Worm (Caenorhabditis elegans) whole organism, L4 larva: ENCODE measurements around the gene cyp-13B2.

Source experiments
- aly-2 ChIP-seq: sonication (generic microtip); optimal IDR thresholded peaks from 2 replicates; lab custom pipeline; 2018; ENCODE audit warnings: missing biosample characterization, missing genetic modification characterization
- ceh-44 ChIP-seq: fragments of 200-800 bp; sonication (Bioruptor generic); IDR thresholded peaks from 2 replicates; pipeline ENCODE4 v1.3.6; 2022; ENCODE audit warnings: missing genetic modification reagents, missing genetic modification characterization, missing compliant biosample characterization
- daf-12 ChIP-seq: fragments of 150-350 bp; optimal IDR thresholded peaks from 2 replicates; lab custom pipeline; 2014; ENCODE audit warnings: missing biosample characterization, missing genetic modification reagents, missing genetic modification characterization
- dpl-1 ChIP-seq: fragments of 150-350 bp; optimal IDR thresholded peaks from 2 replicates; lab custom pipeline; 2014; ENCODE audit warnings: missing biosample characterization, missing genetic modification reagents, missing genetic modification characterization
- fkh-10 ChIP-seq: fragments of 150-350 bp; optimal IDR thresholded peaks from 2 replicates; lab custom pipeline; 2014; ENCODE audit warnings: missing biosample characterization, missing genetic modification reagents, missing genetic modification characterization
- jun-1 ChIP-seq: fragments of 150-350 bp; optimal IDR thresholded peaks from 2 replicates; lab custom pipeline; 2014; ENCODE audit warnings: missing biosample characterization, missing genetic modification reagents, missing genetic modification characterization
- lin-13 ChIP-seq: fragments of 150-350 bp; optimal IDR thresholded peaks from 2 replicates; lab custom pipeline; 2014; ENCODE audit warnings: missing biosample characterization, missing genetic modification reagents, missing genetic modification characterization
- mdl-1 ChIP-seq, 2 experiments: fragments of 150-350 bp in 1 of 2; sonication (generic microtip) in 1 of 2; optimal IDR thresholded peaks; 2 replicates each; lab custom pipeline; 2014 to 2017; ENCODE audit warnings: missing biosample characterization in 2 of 2, missing genetic modification characterization in 2 of 2
- nhr-28 ChIP-seq: fragments of 150-350 bp; optimal IDR thresholded peaks from 2 replicates; lab custom pipeline; 2014; ENCODE audit warnings: missing biosample characterization, missing genetic modification characterization
- pha-4 ChIP-seq, 2 experiments: fragments of 150-350 bp in 1 of 2; fragments of 200-800 bp in 1 of 2; sonication (Bioruptor generic) in 1 of 2; IDR thresholded peaks in 1 of 2; optimal IDR thresholded peaks in 1 of 2; 2 replicates each; pipeline versions ENCODE4 v1.3.6 to Lab custom; 2014 to 2022; ENCODE audit warnings: missing genetic modification characterization in 2 of 2, missing genetic modification reagents in 2 of 2, missing biosample characterization in 1 of 2, missing compliant biosample characterization in 1 of 2
- unc-62 ChIP-seq, 3 experiments: fragments of 150-350 bp in 1 of 3; sonication (generic microtip); optimal IDR thresholded peaks in 2 of 3; peaks in 1 of 3; 1 replicate in 1 of 3; 2 replicates in 2 of 3; lab custom pipeline; 2014 to 2017; ENCODE audit warnings: missing biosample characterization in 3 of 3, missing genetic modification characterization in 3 of 3, missing genetic modification reagents in 3 of 3, missing genotype in 1 of 3
- ztf-11 ChIP-seq: fragments of 150-350 bp; optimal IDR thresholded peaks from 2 replicates; lab custom pipeline; 2014; ENCODE audit warnings: missing biosample characterization, missing genetic modification characterization

- TF ChIP-seq daf-12 (tag; lab: Kevin White, UChicago) (no peak), ceh-44 (no peak), lin-13 (GFP tag; lab: Kevin White, UChicago) (no peak), dpl-1 (GFP tag; lab: Kevin White, UChicago) (no peak), fkh-10 (GFP tag; lab: Kevin White, UChicago) (no peak), pha-4 (GFP tag; IDR thresholded peaks at IDR 0.05; lab: Robert Waterston, UW) (no peak), pha-4 (tag; optimal IDR thresholded peaks at IDR 0.05; lab: Kevin White, UChicago) (no peak), jun-1 (no peak), mdl-1 (tag; optimal IDR thresholded peaks at IDR 0.05; lab: Kevin White, UChicago) (no peak), aly-2 (tag; lab: Kevin White, UChicago) (no peak), unc-62 (GFP tag; optimal IDR thresholded peaks at IDR 0.05 in 1 of 2; lab: Kevin White, UChicago) (no peak), unc-62 (tag; optimal IDR thresholded peaks at IDR 0.05; lab: Kevin White, UChicago) (no peak), nhr-28 (no peak), ztf-11 (tag; lab: Kevin White, UChicago) (no peak)
These were observed 18.1 kb downstream of the cyp-13B2 start, which contains the start of gene K04C1.3 for ce11 chrX:14243345-14243961.
